Worm (Caenorhabditis elegans): ENCODE data around the gene F55G7.4.

DNA sequence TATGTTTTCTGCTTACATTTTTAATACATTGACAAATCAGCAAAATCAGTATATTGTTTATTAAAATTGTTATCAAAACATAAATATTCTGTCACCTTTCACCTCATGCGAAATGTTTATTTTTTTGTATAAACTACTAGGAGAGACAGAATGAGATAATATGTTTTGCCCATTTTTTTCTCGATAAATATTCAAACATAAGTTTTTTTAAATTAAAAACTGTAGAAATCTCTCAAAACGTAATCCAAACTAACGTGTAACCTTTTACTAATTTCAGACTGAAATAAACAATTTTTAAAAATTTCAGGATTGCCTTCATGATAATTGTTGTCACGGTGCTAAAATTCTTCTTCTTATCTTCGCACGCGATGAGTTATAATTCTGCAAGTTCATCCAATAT lies 29.6 kb downstream of the F55G7.4 start, which contains the start of gene T08D10.5:
- no peak for TF ChIP-seq dao-5 (tag; optimal IDR thresholded peaks at IDR 0.05)
- no peak for TF ChIP-seq W03F9.2 (tag; optimal IDR thresholded peaks at IDR 0.05)

All from whole organism, L4/young adult.